Fruit fly (Drosophila melanogaster) whole organism, embryonic: ENCODE results near the gene Irbp.

Experiments used
- CG10147 ChIP-seq: fragments of 200-800 bp; sonication (Bioruptor generic); optimal IDR thresholded peaks from 2 replicates; lab custom pipeline; 2019; ENCODE audit warnings: missing biosample characterization, mild to moderate bottlenecking, missing genetic modification characterization, moderate library complexity
- CG1024 ChIP-seq: fragments of 200-800 bp; sonication (Bioruptor generic); IDR thresholded peaks from 2 replicates; pipeline ENCODE4 v1.3.6; 2022; ENCODE audit warnings: missing biosample characterization, missing genetic modification characterization
- CG10366 ChIP-seq: fragments of 200-800 bp; sonication (Bioruptor generic); IDR thresholded peaks from 2 replicates; pipeline ENCODE4 v1.3.6; 2022; ENCODE audit warnings: missing biosample characterization, missing genetic modification characterization
- CG10462 ChIP-seq: fragments of 200-800 bp; sonication (Bioruptor generic); optimal IDR thresholded peaks from 2 replicates; lab custom pipeline; 2016; ENCODE audit warnings: missing biosample characterization, missing genetic modification characterization
- CG10543 ChIP-seq: fragments of 200-800 bp; sonication (Bioruptor generic); optimal IDR thresholded peaks from 3 replicates; lab custom pipeline; 2017; ENCODE audit warnings: missing biosample characterization, mild to moderate bottlenecking, missing genetic modification characterization, moderate library complexity
- CG12299 ChIP-seq: fragments of 200-800 bp; sonication (Bioruptor generic); optimal IDR thresholded peaks from 2 replicates; lab custom pipeline; 2018; ENCODE audit warnings: missing biosample characterization, mild to moderate bottlenecking, missing genetic modification characterization
- CG12769 ChIP-seq: fragments of 200-800 bp; sonication (Bioruptor generic); optimal IDR thresholded peaks from 2 replicates; lab custom pipeline; 2019; ENCODE audit warnings: missing biosample characterization, mild to moderate bottlenecking, missing genetic modification characterization, moderate library complexity
- CG13424 ChIP-seq: fragments of 200-800 bp; sonication (Bioruptor generic); optimal IDR thresholded peaks from 2 replicates; lab custom pipeline; 2019; ENCODE audit warnings: missing biosample characterization, mild to moderate bottlenecking, missing genetic modification characterization, moderate library complexity
- CG13775 ChIP-seq: fragments of 200-800 bp; sonication (Bioruptor generic); optimal IDR thresholded peaks from 3 replicates; lab custom pipeline; 2017; ENCODE audit warnings: missing biosample characterization, mild to moderate bottlenecking, missing genetic modification characterization
- CG18599 ChIP-seq: fragments of 200-800 bp; sonication (Bioruptor generic); optimal IDR thresholded peaks from 3 replicates; lab custom pipeline; 2017; ENCODE audit warnings: missing biosample characterization, missing genetic modification characterization, mild to moderate bottlenecking, moderate library complexity, missing genetic modification reagents
- CG31441 ChIP-seq: fragments of 200-800 bp; sonication (Bioruptor generic); IDR thresholded peaks from 2 replicates; pipeline ENCODE4 v1.3.6; 2022; ENCODE audit warnings: missing biosample characterization, missing genetic modification characterization
- CG3281 ChIP-seq: fragments of 200-800 bp; sonication (Bioruptor generic); optimal IDR thresholded peaks from 3 replicates; lab custom pipeline; 2017; ENCODE audit warnings: missing biosample characterization, mild to moderate bottlenecking, missing genetic modification characterization
- CG3995 ChIP-seq: fragments of 200-800 bp; sonication (Bioruptor generic); optimal IDR thresholded peaks from 3 replicates; lab custom pipeline; 2016; ENCODE audit warnings: missing biosample characterization, missing genetic modification characterization
- CG4282 ChIP-seq: fragments of 200-800 bp; sonication (Bioruptor generic); optimal IDR thresholded peaks from 2 replicates; lab custom pipeline; 2016; ENCODE audit warnings: missing biosample characterization, missing genetic modification characterization
- CG6654 ChIP-seq: fragments of 200-800 bp; sonication (Bioruptor generic); optimal IDR thresholded peaks from 2 replicates; lab custom pipeline; 2017; ENCODE audit warnings: missing biosample characterization, mild to moderate bottlenecking, missing genetic modification characterization
- CG6854 ChIP-seq: fragments of 200-800 bp; sonication (Bioruptor generic); optimal IDR thresholded peaks from 3 replicates; lab custom pipeline; 2017; ENCODE audit warnings: missing biosample characterization, mild to moderate bottlenecking, missing genetic modification characterization
- CG7556 ChIP-seq: fragments of 200-800 bp; sonication (Bioruptor generic); optimal IDR thresholded peaks from 2 replicates; lab custom pipeline; 2017; ENCODE audit warnings: missing biosample characterization, mild to moderate bottlenecking, missing genetic modification characterization
- CG9437 ChIP-seq: fragments of 200-800 bp; sonication (Bioruptor generic); optimal IDR thresholded peaks from 2 replicates; lab custom pipeline; 2018; ENCODE audit warnings: missing biosample characterization, mild to moderate bottlenecking, missing genetic modification characterization
- CG9609 ChIP-seq: fragments of 200-800 bp; sonication (Bioruptor generic); optimal IDR thresholded peaks from 3 replicates; lab custom pipeline; 2016; ENCODE audit warnings: missing biosample characterization, missing genetic modification characterization
- CG9932 ChIP-seq: fragments of 200-800 bp; sonication (Bioruptor generic); IDR thresholded peaks from 2 replicates; pipeline ENCODE4 v1.3.6; 2022; ENCODE audit warnings: missing biosample characterization, missing genetic modification characterization
- E2f1 ChIP-seq: fragments of 200-800 bp; sonication (Bioruptor generic); IDR thresholded peaks from 2 replicates; pipeline ENCODE4 v1.3.6; 2022; ENCODE audit warnings: missing biosample characterization, missing genetic modification characterization
- Ets65A ChIP-seq: fragments of 200-800 bp; sonication (Bioruptor generic); peaks from one replicate; lab custom pipeline; 2016; ENCODE audit warnings: missing biosample characterization, missing genetic modification characterization
- Hey ChIP-seq: fragments of 200-800 bp; sonication (Bioruptor generic); optimal IDR thresholded peaks from 3 replicates; lab custom pipeline; 2018; ENCODE audit warnings: missing biosample characterization, mild to moderate bottlenecking, missing genetic modification characterization
- Hmr ChIP-seq: fragments of 200-800 bp; sonication (Bioruptor generic); optimal IDR thresholded peaks from 3 replicates; lab custom pipeline; 2017; ENCODE audit warnings: mild to moderate bottlenecking, missing biosample characterization, missing genetic modification reagents, missing genetic modification characterization
- Hr51 ChIP-seq, 2 experiments: fragments of 200-800 bp; sonication (Bioruptor generic); optimal IDR thresholded peaks; 2 replicates in 1 of 2; 3 replicates in 1 of 2; lab custom pipeline; 2016 to 2018; ENCODE audit warnings: missing biosample characterization in 2 of 2, missing genetic modification characterization in 2 of 2, mild to moderate bottlenecking in 1 of 2, moderate library complexity in 1 of 2
- Mad ChIP-seq: fragments of 200-800 bp; sonication (Bioruptor generic); optimal IDR thresholded peaks from 2 replicates; lab custom pipeline; 2016; ENCODE audit warnings: missing biosample characterization, missing genetic modification characterization
- Meics ChIP-seq: fragments of 200-800 bp; sonication (Bioruptor generic); optimal IDR thresholded peaks from 2 replicates; lab custom pipeline; 2017; ENCODE audit warnings: missing biosample characterization, mild to moderate bottlenecking, missing genetic modification characterization
- NfI ChIP-seq: fragments of 200-800 bp; sonication (Bioruptor generic); optimal IDR thresholded peaks from 3 replicates; lab custom pipeline; 2018; ENCODE audit warnings: missing biosample characterization, mild to moderate bottlenecking, missing genetic modification characterization, moderate library complexity
- Ptx1 ChIP-seq: fragments of 200-800 bp; sonication (Bioruptor generic); IDR thresholded peaks from 2 replicates; pipeline ENCODE4 v1.3.6; 2022; ENCODE audit warnings: missing biosample characterization, missing genetic modification characterization
- cwo ChIP-seq: fragments of 200-800 bp; sonication (Bioruptor generic); optimal IDR thresholded peaks from 3 replicates; lab custom pipeline; 2017; ENCODE audit warnings: missing biosample characterization, missing genetic modification characterization, mild to moderate bottlenecking, moderate library complexity, missing genetic modification reagents
- dpn ChIP-seq, 2 experiments: fragments of 200-800 bp; sonication (Bioruptor generic); optimal IDR thresholded peaks; 3 replicates each; lab custom pipeline; 2016; ENCODE audit warnings: missing biosample characterization in 2 of 2, missing genetic modification characterization in 2 of 2
- dysf ChIP-seq: fragments of 200-800 bp; sonication (Bioruptor generic); IDR thresholded peaks from 3 replicates; pipeline ENCODE4 v1.3.6; 2022; ENCODE audit warnings: missing biosample characterization, missing genetic modification characterization
- grn ChIP-seq: fragments of 200-800 bp; sonication (Bioruptor generic); optimal IDR thresholded peaks from 3 replicates; lab custom pipeline; 2017; ENCODE audit warnings: missing biosample characterization, missing genetic modification characterization
- ken ChIP-seq: fragments of 200-800 bp; sonication (Bioruptor generic); IDR thresholded peaks from 3 replicates; pipeline ENCODE4 v1.3.6; 2022; ENCODE audit warnings: missing biosample characterization, missing genetic modification characterization
- lmd ChIP-seq: fragments of 200-800 bp; sonication (Bioruptor generic); IDR thresholded peaks from 2 replicates; pipeline ENCODE4 v1.3.6; 2022; ENCODE audit warnings: missing biosample characterization, missing genetic modification characterization
- mirr ChIP-seq: fragments of 200-800 bp; sonication (Bioruptor generic); optimal IDR thresholded peaks from 3 replicates; lab custom pipeline; 2018; ENCODE audit warnings: missing biosample characterization, mild to moderate bottlenecking, missing genetic modification characterization
- pan ChIP-seq, 4 experiments: fragments of >200 bp in 3 of 4; fragments of 200-800 bp in 1 of 4; sonication (Bioruptor generic) in 1 of 4; optimal IDR thresholded peaks in 3 of 4; IDR thresholded peaks in 1 of 4; 2 replicates each; pipeline versions ENCODE4 v1.3.6 to Lab custom; 2017 to 2022; ENCODE audit warnings: missing biosample characterization in 2 of 4, missing genetic modification characterization in 2 of 4, mixed read lengths in 1 of 4
- seq ChIP-seq: fragments of 200-800 bp; sonication (Bioruptor generic); IDR thresholded peaks from 2 replicates; pipeline ENCODE4 v1.3.6; 2022; ENCODE audit warnings: missing biosample characterization, missing genetic modification characterization
- trh ChIP-seq: fragments of 200-800 bp; sonication (Bioruptor generic); optimal IDR thresholded peaks from 2 replicates; lab custom pipeline; 2016; ENCODE audit warnings: missing biosample characterization, missing genetic modification characterization
- zen2 ChIP-seq: fragments of 200-800 bp; sonication (Bioruptor generic); IDR thresholded peaks from 3 replicates; pipeline ENCODE4 v1.3.6; 2022; ENCODE audit warnings: missing biosample characterization, missing genetic modification characterization; ENCODE audit not compliant: partially characterized antibody
- zfh2 ChIP-seq: fragments of 200-800 bp; sonication (Bioruptor generic); optimal IDR thresholded peaks from 2 replicates; lab custom pipeline; 2016; ENCODE audit warnings: missing biosample characterization, missing genetic modification characterization

The Irbp gene

dm6 chr3R:11460502-11461358, 50.9 kb downstream of the Irbp start, which contains the start of gene PGRP-LB (continued):
- TF ChIP-seq CG12299 (tag; lab: Kevin White, UChicago) (no peak), Ets65A (GFP tag; lab: Kevin White, UChicago) (peak; percentile 91), CG9437 (GFP tag; lab: Kevin White, UChicago) (peak; percentile 7), CG10543 (GFP tag; lab: Kevin White, UChicago) (peak; percentile 14), mirr (peak; percentile 26), dysf (GFP tag; lab: Robert Waterston, UW) (peak; percentile 40; the same call in 1 of the 3 replicates), Meics (peak; percentile 56), trh (GFP tag; lab: Kevin White, UChicago) (no peak), pan (optimal IDR thresholded peaks at IDR 0.05; lab: Kevin White, UChicago) (no peak), pan (GFP tag; optimal IDR thresholded peaks at IDR 0.05 in 1 of 2, IDR thresholded peaks at IDR 0.05 in 1 of 2) (peak in 1 of 2 experiments; percentile 40), CG13775 (peak; percentile 34), Hmr (peak; percentile 50), Hr51 (GFP tag; optimal IDR thresholded peaks at IDR 0.05; lab: Kevin White, UChicago) (peak in 1 of 2 experiments; percentile 15), CG7556 (GFP tag; lab: Kevin White, UChicago) (peak; percentile 27), CG9609 (GFP tag; lab: Kevin White, UChicago) (peak; percentile 30), CG3995 (GFP tag; lab: Kevin White, UChicago) (peak; percentile 43), CG10147 (GFP tag; lab: Kevin White, UChicago) (peak; percentile 28), Hey (tag; lab: Kevin White, UChicago) (peak; percentile 30), cwo (GFP tag; lab: Kevin White, UChicago) (peak; percentile 39), CG3281 (GFP tag; lab: Kevin White, UChicago) (peak; percentile 22), CG10366 (0 out of 2 replicates have a peak, but pooled peaks have one; percentile 10), E2f1 (GFP tag; lab: Robert Waterston, UW) (0 out of 2 replicates have a peak, but pooled peaks have one; percentile 22), CG9932 (GFP tag; lab: Robert Waterston, UW) (peak; percentile 35; the same call in 1 of the 2 replicates), grn (GFP tag; lab: Kevin White, UChicago) (peak; percentile 51), CG4282 (GFP tag; lab: Kevin White, UChicago) (no peak), CG12769 (tag; lab: Kevin White, UChicago) (peak; percentile 67), CG1024 (GFP tag; lab: Robert Waterston, UW) (no peak), lmd (GFP tag; lab: Robert Waterston, UW) (0 out of 2 replicates have a peak, but pooled peaks have one; percentile 8), Ptx1 (peak; percentile 38; the same call in 1 of the 2 replicates), CG18599 (GFP tag; lab: Kevin White, UChicago) (peak; percentile 51), CG10462 (no peak), Mad (no peak), CG6654 (no peak), seq (no peak), NfI (GFP tag; lab: Kevin White, UChicago) (peak; percentile 7), zfh2 (GFP tag; lab: Kevin White, UChicago) (peak; percentile 21), CG6854 (GFP tag; lab: Kevin White, UChicago) (no peak), dpn (GFP tag; optimal IDR thresholded peaks at IDR 0.05; lab: Kevin White, UChicago) (peak; percentile 21 to 29), CG31441 (GFP tag; lab: Robert Waterston, UW) (peak; percentile 11; the same call in 1 of the 2 replicates), zen2 (GFP tag; lab: Robert Waterston, UW) (no peak), CG13424 (peak; percentile 14), ken (GFP tag; lab: Robert Waterston, UW) (0 out of 3 replicates have a peak, but pooled peaks have one; percentile 38)
- TF ChIP-seq, all 482 proteins: peak for 88
